Worm (Caenorhabditis elegans) whole organism, L3 larva: ENCODE data around the gene luc-7L3.

Source experiments
- ceh-82 ChIP-seq: fragments of 150-350 bp; optimal IDR thresholded peaks from 2 replicates; lab custom pipeline; 2014; ENCODE audit warnings: missing biosample characterization, missing genetic modification characterization
- jun-1 ChIP-seq: fragments of 150-350 bp; optimal IDR thresholded peaks from 2 replicates; lab custom pipeline; 2014; ENCODE audit warnings: missing biosample characterization, missing genetic modification reagents, missing genetic modification characterization
- lin-39 ChIP-seq: fragments of 150-350 bp; optimal IDR thresholded peaks from 2 replicates; lab custom pipeline; 2018; ENCODE audit warnings: missing biosample characterization, missing genetic modification reagents, missing genetic modification characterization
- nhr-12 ChIP-seq: fragments of 150-350 bp; optimal IDR thresholded peaks from 2 replicates; lab custom pipeline; 2014; ENCODE audit warnings: missing biosample characterization, missing genetic modification characterization
- pha-4 ChIP-seq: fragments of 150-350 bp; optimal IDR thresholded peaks from 2 replicates; lab custom pipeline; 2014; ENCODE audit warnings: missing biosample characterization, missing genetic modification reagents, missing genetic modification characterization
- unc-39 ChIP-seq: sonication (generic microtip); optimal IDR thresholded peaks from 4 replicates; lab custom pipeline; 2017; ENCODE audit warnings: missing biosample characterization, missing genetic modification characterization

DNA sequence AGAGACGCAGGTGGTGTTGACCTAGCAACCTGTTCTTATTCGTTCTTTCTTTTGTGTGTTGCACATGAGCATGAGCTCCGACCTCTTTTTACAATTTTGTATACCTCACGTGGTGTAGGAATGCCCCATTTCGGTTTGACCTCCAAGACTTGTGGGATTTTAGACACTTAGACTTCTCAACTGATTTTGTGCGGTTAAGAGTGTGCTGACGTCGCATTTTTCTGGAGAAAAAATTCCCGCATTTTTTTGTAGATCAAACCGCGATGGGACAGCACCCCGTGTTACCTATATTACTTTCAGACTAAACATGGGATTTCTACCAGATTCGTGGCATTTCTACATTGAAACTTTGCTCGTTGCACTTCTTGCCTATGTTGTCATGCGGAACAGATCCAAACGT lies 46.5 kb downstream of the luc-7L3 start, which contains the start of gene sptl-1:
- TF ChIP-seq unc-39 (tag; lab: Kevin White, UChicago), result no peak
- TF ChIP-seq pha-4 (tag; lab: Kevin White, UChicago), result no peak
- TF ChIP-seq ceh-82 (tag; lab: Kevin White, UChicago), result no peak
- TF ChIP-seq lin-39, result no peak
- TF ChIP-seq jun-1 (tag; lab: Kevin White, UChicago), result no peak
- no peak for TF ChIP-seq nhr-12
